Worm (Caenorhabditis elegans) whole organism, L3 larva: Measurements from ENCODE around the gene skr-21.

Source experiments
- R02D3.7 ChIP-seq: fragments of 150-350 bp; optimal IDR thresholded peaks from 2 replicates; lab custom pipeline; 2014; ENCODE audit warnings: missing biosample characterization, missing genetic modification characterization
- aly-2 ChIP-seq: fragments of 150-350 bp; optimal IDR thresholded peaks from 2 replicates; lab custom pipeline; 2014; ENCODE audit warnings: missing biosample characterization, missing genetic modification characterization
- ama-1 ChIP-seq: fragments of 150-350 bp; optimal IDR thresholded peaks from 2 replicates; lab custom pipeline; 2018
- ceh-16 ChIP-seq: sonication (generic microtip); optimal IDR thresholded peaks from 2 replicates; lab custom pipeline; 2017; ENCODE audit warnings: missing biosample characterization, missing genetic modification characterization
- ceh-9 ChIP-seq: sonication (generic microtip); optimal IDR thresholded peaks from 2 replicates; lab custom pipeline; 2018; ENCODE audit warnings: missing biosample characterization, missing genetic modification characterization
- daf-12 ChIP-seq: fragments of 150-350 bp; optimal IDR thresholded peaks from 2 replicates; lab custom pipeline; 2014; ENCODE audit warnings: missing biosample characterization, missing genetic modification reagents, missing genetic modification characterization
- egl-27 ChIP-seq: sonication (generic microtip); optimal IDR thresholded peaks from 4 replicates; lab custom pipeline; 2017; ENCODE audit warnings: missing biosample characterization, missing genetic modification reagents, missing genetic modification characterization
- egl-5 ChIP-seq: fragments of 150-350 bp; optimal IDR thresholded peaks from 2 replicates; lab custom pipeline; 2017; ENCODE audit warnings: missing biosample characterization, missing genetic modification reagents, missing genetic modification characterization, inconsistent platforms
- elt-1 ChIP-seq: fragments of 150-350 bp; optimal IDR thresholded peaks from 2 replicates; lab custom pipeline; 2014; ENCODE audit warnings: missing biosample characterization, missing genetic modification characterization
- elt-2 ChIP-seq: sonication (generic microtip); optimal IDR thresholded peaks from 2 replicates; lab custom pipeline; 2016; ENCODE audit warnings: missing genetic modification reagents, mild to moderate bottlenecking, missing genetic modification characterization, missing compliant biosample characterization
- lin-15B ChIP-seq: fragments of 150-350 bp; optimal IDR thresholded peaks from 2 replicates; lab custom pipeline; 2014; ENCODE audit warnings: missing biosample characterization, missing genetic modification characterization
- lsy-12 ChIP-seq: sonication (generic microtip); optimal IDR thresholded peaks from 2 replicates; lab custom pipeline; 2016; ENCODE audit warnings: mild to moderate bottlenecking, missing genetic modification characterization, missing compliant biosample characterization
- mdl-1 ChIP-seq: fragments of 150-350 bp; optimal IDR thresholded peaks from 2 replicates; lab custom pipeline; 2014; ENCODE audit warnings: missing biosample characterization, missing genetic modification characterization
- mml-1 ChIP-seq: fragments of 150-350 bp; sonication (generic microtip); optimal IDR thresholded peaks from 3 replicates; lab custom pipeline; 2014; ENCODE audit warnings: missing biosample characterization, missing genetic modification characterization
- nfya-1 ChIP-seq: sonication (generic microtip); optimal IDR thresholded peaks from 2 replicates; lab custom pipeline; 2017; ENCODE audit warnings: missing genetic modification characterization, mild to moderate bottlenecking, missing compliant biosample characterization, antibody characterized with exemption, moderate library complexity; ENCODE audit not compliant: insufficient read depth
- nhr-11 ChIP-seq: fragments of 150-350 bp; optimal IDR thresholded peaks from 2 replicates; lab custom pipeline; 2014; ENCODE audit warnings: missing biosample characterization, missing genetic modification characterization
- nhr-12 ChIP-seq: fragments of 150-350 bp; optimal IDR thresholded peaks from 2 replicates; lab custom pipeline; 2014; ENCODE audit warnings: missing biosample characterization, missing genetic modification characterization
- nhr-23 ChIP-seq: fragments of 150-350 bp; optimal IDR thresholded peaks from 2 replicates; lab custom pipeline; 2014; ENCODE audit warnings: missing biosample characterization, missing genetic modification reagents, missing genetic modification characterization
- nhr-237 ChIP-seq: fragments of 150-350 bp; optimal IDR thresholded peaks from 2 replicates; lab custom pipeline; 2014; ENCODE audit warnings: missing biosample characterization, missing genetic modification characterization
- nhr-25 ChIP-seq: sonication (generic microtip); optimal IDR thresholded peaks from 2 replicates; lab custom pipeline; 2017; ENCODE audit warnings: missing biosample characterization, missing genetic modification characterization
- nhr-43 ChIP-seq: sonication (generic microtip); optimal IDR thresholded peaks from 2 replicates; lab custom pipeline; 2016; ENCODE audit warnings: mild to moderate bottlenecking, missing genetic modification characterization, missing compliant biosample characterization; ENCODE audit not compliant: poor library complexity, severe bottlenecking
- nhr-77 ChIP-seq: fragments of 150-350 bp; optimal IDR thresholded peaks from 2 replicates; lab custom pipeline; 2014; ENCODE audit warnings: missing biosample characterization, missing genetic modification characterization
- pha-4 ChIP-seq: fragments of 150-350 bp; optimal IDR thresholded peaks from 2 replicates; lab custom pipeline; 2014; ENCODE audit warnings: missing biosample characterization, missing genetic modification reagents, missing genetic modification characterization
- pqm-1 ChIP-seq: fragments of 150-350 bp; optimal IDR thresholded peaks from 2 replicates; lab custom pipeline; 2017; ENCODE audit warnings: missing biosample characterization, missing genetic modification characterization, inconsistent platforms
- sea-2 ChIP-seq: fragments of 150-350 bp; sonication (generic microtip); optimal IDR thresholded peaks from 4 replicates; lab custom pipeline; 2014; ENCODE audit warnings: missing biosample characterization, missing genetic modification reagents, missing genetic modification characterization
- skn-1 ChIP-seq: fragments of 150-350 bp; optimal IDR thresholded peaks from 2 replicates; lab custom pipeline; 2014; ENCODE audit warnings: missing biosample characterization, missing genetic modification characterization
- snpc-4 ChIP-seq: fragments of 150-350 bp; optimal IDR thresholded peaks from 2 replicates; lab custom pipeline; 2014; ENCODE audit warnings: missing biosample characterization, missing genetic modification characterization
- unc-39 ChIP-seq: sonication (generic microtip); optimal IDR thresholded peaks from 4 replicates; lab custom pipeline; 2017; ENCODE audit warnings: missing biosample characterization, missing genetic modification characterization
- unc-62 ChIP-seq: fragments of 150-350 bp; sonication (generic microtip); optimal IDR thresholded peaks from 4 replicates; lab custom pipeline; 2014; ENCODE audit warnings: missing biosample characterization, missing genetic modification reagents, missing genetic modification characterization
- zag-1 ChIP-seq: fragments of 150-350 bp; optimal IDR thresholded peaks from 2 replicates; lab custom pipeline; 2014; ENCODE audit warnings: missing biosample characterization, missing genetic modification characterization
- ztf-11 ChIP-seq: fragments of 150-350 bp; optimal IDR thresholded peaks from 2 replicates; lab custom pipeline; 2014; ENCODE audit warnings: missing biosample characterization, missing genetic modification characterization

The skr-21 gene

ce11 chrX:13249102-13249501 is 22.6 kb upstream of the skr-21 start:
- no peak for TF ChIP-seq zag-1 (tag; lab: Kevin White, UChicago)
- no peak for TF ChIP-seq ceh-16 (tag; lab: Kevin White, UChicago)
- no peak for TF ChIP-seq pha-4 (tag; lab: Kevin White, UChicago)
- TF ChIP-seq nhr-237 (tag; lab: Kevin White, UChicago), result no peak
- no peak for TF ChIP-seq elt-2 (tag; lab: Kevin White, UChicago)

ce11 chrX:13248265-13248664 is 21.8 kb upstream of the skr-21 start, which contains the start of gene K08H2.7:
Gene K08H2.7, minus strand, starts transcription at chrX:13248437.
- TF ChIP-seq nhr-23 (tag; lab: Kevin White, UChicago) (peak; percentile 20), nhr-237 (tag; lab: Kevin White, UChicago) (no peak), R02D3.7 (no peak), nhr-25 (tag; lab: Kevin White, UChicago) (peak; percentile 70), elt-2 (tag; lab: Kevin White, UChicago) (no peak), ztf-11 (no peak), mml-1 (tag; lab: Kevin White, UChicago) (no peak), pha-4 (tag; lab: Kevin White, UChicago) (no peak), snpc-4 (no peak), nhr-12 (no peak), pqm-1 (no peak), elt-1 (tag; lab: Kevin White, UChicago) (peak; percentile 97), nhr-43 (tag; lab: Kevin White, UChicago) (no peak), ama-1 (lab: Kevin White, UChicago) (no peak), nhr-77 (tag; lab: Kevin White, UChicago) (no peak), sea-2 (GFP tag; lab: Kevin White, UChicago) (no peak), nhr-11 (tag; lab: Kevin White, UChicago) (no peak)
- TF ChIP-seq, all 47 proteins: peak for 3

- TF ChIP-seq elt-2 (tag; lab: Kevin White, UChicago) (peak; percentile 69), daf-12 (tag; lab: Kevin White, UChicago) (no peak), lin-15B (tag; lab: Kevin White, UChicago) (no peak), pqm-1 (peak; percentile 41), nhr-23 (tag; lab: Kevin White, UChicago) (no peak), unc-62 (no peak), elt-1 (tag; lab: Kevin White, UChicago) (no peak), lsy-12 (tag; lab: Kevin White, UChicago) (no peak), nhr-237 (tag; lab: Kevin White, UChicago) (no peak), skn-1 (tag; lab: Kevin White, UChicago) (no peak), nfya-1 (tag; lab: Kevin White, UChicago) (no peak), ama-1 (lab: Kevin White, UChicago) (no peak)
- TF ChIP-seq, all 47 proteins: peak for 2
Observed at ce11 chrX:13247614-13248013, 21.1 kb upstream of the skr-21 start.

ce11 chrX:13246668-13247358 is 20.3 kb upstream of the skr-21 start:
- no peak for TF ChIP-seq R02D3.7
- TF ChIP-seq ceh-16 (tag; lab: Kevin White, UChicago), result no peak
- no peak for TF ChIP-seq nhr-25 (tag; lab: Kevin White, UChicago)
- no peak for TF ChIP-seq nfya-1 (tag; lab: Kevin White, UChicago)
- peak; percentile 12 for TF ChIP-seq nhr-23 (tag; lab: Kevin White, UChicago)
- TF ChIP-seq zag-1 (tag; lab: Kevin White, UChicago), result no peak
- no peak for TF ChIP-seq egl-5 (tag; lab: Kevin White, UChicago)
- no peak for TF ChIP-seq aly-2 (tag; lab: Kevin White, UChicago)
- no peak for TF ChIP-seq ama-1 (lab: Kevin White, UChicago)
- no peak for TF ChIP-seq mml-1 (tag; lab: Kevin White, UChicago)
- TF ChIP-seq unc-39 (tag; lab: Kevin White, UChicago), result no peak
- peak; percentile 2 for TF ChIP-seq elt-2 (tag; lab: Kevin White, UChicago)
- TF ChIP-seq mdl-1 (tag; lab: Kevin White, UChicago), result no peak
- peak; percentile 2 for TF ChIP-seq pha-4 (tag; lab: Kevin White, UChicago)
- no peak for TF ChIP-seq daf-12 (tag; lab: Kevin White, UChicago)
- TF ChIP-seq egl-27 (tag; lab: Kevin White, UChicago), result no peak
- peak; percentile 28 for TF ChIP-seq pqm-1
- no peak for TF ChIP-seq lsy-12 (tag; lab: Kevin White, UChicago)
- no peak for TF ChIP-seq ceh-9 (tag; lab: Kevin White, UChicago)
- TF ChIP-seq, all 47 proteins: peak for 4
